Fruit fly (Drosophila melanogaster) Kc167 (cell line): ENCODE results near the gene dlt.

Experiments used
- Myc ChIP-seq: fragments of >200 bp; optimal IDR thresholded peaks from 2 replicates; lab custom pipeline; 2017; ENCODE audit warnings: missing external identifiers
- Sin3A ChIP-seq: fragments of >200 bp; optimal IDR thresholded peaks from 2 replicates; lab custom pipeline; 2018; ENCODE audit warnings: missing external identifiers
- h ChIP-seq: fragments of >200 bp; optimal IDR thresholded peaks from 3 replicates; lab custom pipeline; 2018; ENCODE audit warnings: missing external identifiers
- insv ChIP-seq: fragments of >200 bp; optimal IDR thresholded peaks from 3 replicates; lab custom pipeline; 2018; ENCODE audit warnings: missing external identifiers
- psq ChIP-seq: fragments of >200 bp; optimal IDR thresholded peaks from 2 replicates; lab custom pipeline; 2017; ENCODE audit warnings: missing external identifiers

dm6 chr3L:1844600-1844999, 49.5 kb upstream of the dlt start:
- no peak for TF ChIP-seq Sin3A
- TF ChIP-seq h, result no peak
- no peak for TF ChIP-seq psq (lab: Kevin White, UChicago)
- TF ChIP-seq Myc (lab: Kevin White, UChicago), result no peak
- TF ChIP-seq insv, result no peak
